Worm (Caenorhabditis elegans) whole organism, L4 larva: ENCODE data around the gene gpc-1.

Source experiments
- F10B5.3 ChIP-seq: sonication (generic microtip); optimal IDR thresholded peaks from 2 replicates; lab custom pipeline; 2016; ENCODE audit warnings: mild to moderate bottlenecking, missing genetic modification characterization, missing compliant biosample characterization
- F44E2.7 ChIP-seq: fragments of 200-800 bp; sonication (Bioruptor generic); IDR thresholded peaks from 2 replicates; pipeline ENCODE4 v2.1.2; 2022; ENCODE audit warnings: missing genetic modification characterization, missing compliant biosample characterization
- Y105C5A.15 ChIP-seq: fragments of 200-800 bp; sonication (Bioruptor generic); IDR thresholded peaks from 2 replicates; pipeline ENCODE4 v1.3.6; 2022; ENCODE audit warnings: missing genetic modification characterization, missing compliant biosample characterization
- Y5F2A.4 ChIP-seq: fragments of 200-800 bp; sonication (Bioruptor generic); optimal IDR thresholded peaks from 2 replicates; lab custom pipeline; 2018; ENCODE audit warnings: mild to moderate bottlenecking, missing genetic modification characterization, missing compliant biosample characterization
- ceh-32 ChIP-seq: sonication (generic microtip); optimal IDR thresholded peaks from 2 replicates; lab custom pipeline; 2016; ENCODE audit warnings: mild to moderate bottlenecking, missing genetic modification characterization, missing compliant biosample characterization; ENCODE audit not compliant: poor library complexity
- ceh-82 ChIP-seq: sonication (generic microtip); optimal IDR thresholded peaks from 2 replicates; lab custom pipeline; 2017; ENCODE audit warnings: missing biosample characterization, missing genetic modification characterization
- cey-2 ChIP-seq: sonication (generic microtip); optimal IDR thresholded peaks from 3 replicates; lab custom pipeline; 2017; ENCODE audit warnings: missing genetic modification characterization, mild to moderate bottlenecking, missing compliant biosample characterization, antibody characterized with exemption, borderline replicate concordance; ENCODE audit not compliant: insufficient read depth
- daf-12 ChIP-seq: fragments of 150-350 bp; optimal IDR thresholded peaks from 2 replicates; lab custom pipeline; 2014; ENCODE audit warnings: missing biosample characterization, missing genetic modification reagents, missing genetic modification characterization
- dmd-6 ChIP-seq: fragments of 200-800 bp; sonication (Bioruptor generic); IDR thresholded peaks from 2 replicates; pipeline ENCODE4 v1.3.6; 2022; ENCODE audit warnings: missing genetic modification reagents, missing genetic modification characterization, missing compliant biosample characterization
- dmd-8 ChIP-seq: fragments of 200-800 bp; sonication (Bioruptor generic); IDR thresholded peaks from 2 replicates; pipeline ENCODE4 v1.3.6; 2022; ENCODE audit warnings: missing genetic modification characterization, missing compliant biosample characterization
- dmd-9 ChIP-seq: fragments of 200-800 bp; sonication (Bioruptor generic); IDR thresholded peaks from 2 replicates; pipeline ENCODE4 v1.3.6; 2022; ENCODE audit warnings: missing genetic modification reagents, missing genetic modification characterization, missing compliant biosample characterization
- dpl-1 ChIP-seq: fragments of 150-350 bp; optimal IDR thresholded peaks from 2 replicates; lab custom pipeline; 2014; ENCODE audit warnings: missing biosample characterization, missing genetic modification reagents, missing genetic modification characterization
- dve-1 ChIP-seq: sonication (generic microtip); optimal IDR thresholded peaks from 2 replicates; lab custom pipeline; 2017; ENCODE audit warnings: antibody characterized with exemption, mild to moderate bottlenecking, missing genetic modification characterization, missing compliant biosample characterization; ENCODE audit not compliant: insufficient read depth
- egl-27 ChIP-seq: sonication (generic microtip); optimal IDR thresholded peaks from 3 replicates; lab custom pipeline; 2017; ENCODE audit warnings: missing biosample characterization, missing genetic modification reagents, missing genetic modification characterization
- egl-43 ChIP-seq: fragments of 200-800 bp; sonication (Bioruptor generic); IDR thresholded peaks from 2 replicates; pipeline ENCODE4 v1.3.6; 2022; ENCODE audit warnings: missing genetic modification reagents, missing genetic modification characterization, missing compliant biosample characterization
- fkh-10 ChIP-seq: fragments of 150-350 bp; optimal IDR thresholded peaks from 2 replicates; lab custom pipeline; 2014; ENCODE audit warnings: missing biosample characterization, missing genetic modification reagents, missing genetic modification characterization
- fos-1 ChIP-seq: fragments of 150-350 bp; optimal IDR thresholded peaks from 2 replicates; lab custom pipeline; 2014; ENCODE audit warnings: missing biosample characterization, missing genetic modification characterization
- gei-8 ChIP-seq: fragments of 200-800 bp; sonication (Bioruptor generic); optimal IDR thresholded peaks from 2 replicates; lab custom pipeline; 2018; ENCODE audit warnings: mild to moderate bottlenecking, missing genetic modification characterization, missing compliant biosample characterization
- hmg-1.1 ChIP-seq: fragments of 200-800 bp; sonication (Bioruptor generic); IDR thresholded peaks from 2 replicates; pipeline ENCODE4 v1.3.6; 2022; ENCODE audit warnings: missing genetic modification reagents, missing genetic modification characterization, missing compliant biosample characterization
- jun-1 ChIP-seq: fragments of 150-350 bp; optimal IDR thresholded peaks from 2 replicates; lab custom pipeline; 2014; ENCODE audit warnings: missing biosample characterization, missing genetic modification reagents, missing genetic modification characterization
- lim-7 ChIP-seq: fragments of 200-800 bp; sonication (Bioruptor generic); IDR thresholded peaks from 2 replicates; pipeline ENCODE4 v1.3.6; 2022; ENCODE audit warnings: missing genetic modification characterization, missing compliant biosample characterization
- lin-1 ChIP-seq: fragments of 200-800 bp; sonication (Bioruptor generic); IDR thresholded peaks from 2 replicates; pipeline ENCODE4 v1.3.6; 2022; ENCODE audit warnings: missing genetic modification reagents, missing genetic modification characterization, missing compliant biosample characterization
- lin-13 ChIP-seq: fragments of 150-350 bp; optimal IDR thresholded peaks from 2 replicates; lab custom pipeline; 2014; ENCODE audit warnings: missing biosample characterization, missing genetic modification reagents, missing genetic modification characterization
- lin-15B ChIP-seq: fragments of 150-350 bp; sonication (generic microtip); optimal IDR thresholded peaks from 3 replicates; lab custom pipeline; 2014; ENCODE audit warnings: missing biosample characterization, missing genetic modification characterization
- lin-38 ChIP-seq: fragments of 200-800 bp; sonication (Bioruptor generic); IDR thresholded peaks from 2 replicates; pipeline ENCODE4 v1.3.6; 2022; ENCODE audit warnings: missing genetic modification reagents, missing genetic modification characterization, missing compliant biosample characterization
- lin-39 ChIP-seq: fragments of 150-350 bp; optimal IDR thresholded peaks from 2 replicates; lab custom pipeline; 2014; ENCODE audit warnings: missing biosample characterization, missing genetic modification reagents, missing genetic modification characterization
- lir-3 ChIP-seq: sonication (generic microtip); optimal IDR thresholded peaks from 2 replicates; lab custom pipeline; 2016; ENCODE audit warnings: mild to moderate bottlenecking, missing genetic modification characterization, missing compliant biosample characterization
- lsy-2 ChIP-seq, 2 experiments: fragments of 150-350 bp in 1 of 2; sonication (generic microtip) in 1 of 2; optimal IDR thresholded peaks; 2 replicates each; lab custom pipeline; 2014 to 2017; ENCODE audit warnings: missing biosample characterization in 2 of 2, missing genetic modification characterization in 2 of 2
- mdl-1 ChIP-seq, 2 experiments: fragments of 150-350 bp in 1 of 2; sonication (generic microtip) in 1 of 2; optimal IDR thresholded peaks; 2 replicates each; lab custom pipeline; 2014 to 2017; ENCODE audit warnings: missing biosample characterization in 2 of 2, missing genetic modification characterization in 2 of 2
- mdt-29 ChIP-seq: fragments of 200-800 bp; sonication (Bioruptor generic); IDR thresholded peaks from 2 replicates; pipeline ENCODE4 v1.3.6; 2022; ENCODE audit warnings: missing genetic modification reagents, missing genetic modification characterization, missing compliant biosample characterization
- mes-2 ChIP-seq: sonication (generic microtip); optimal IDR thresholded peaks from 2 replicates; lab custom pipeline; 2016; ENCODE audit warnings: missing genotype, mild to moderate bottlenecking, missing genetic modification characterization, missing compliant biosample characterization; ENCODE audit not compliant: poor library complexity, severe bottlenecking
- mxl-3 ChIP-seq: fragments of 200-800 bp; sonication (Bioruptor generic); optimal IDR thresholded peaks from 2 replicates; lab custom pipeline; 2018; ENCODE audit warnings: mild to moderate bottlenecking, missing genetic modification characterization, missing compliant biosample characterization
- nhr-10 ChIP-seq: fragments of 150-350 bp; optimal IDR thresholded peaks from 2 replicates; lab custom pipeline; 2014; ENCODE audit warnings: missing biosample characterization, missing genetic modification characterization
- nhr-11 ChIP-seq: fragments of 150-350 bp; optimal IDR thresholded peaks from 2 replicates; lab custom pipeline; 2014; ENCODE audit warnings: missing biosample characterization, missing genetic modification characterization
- nhr-28 ChIP-seq: fragments of 150-350 bp; optimal IDR thresholded peaks from 2 replicates; lab custom pipeline; 2014; ENCODE audit warnings: missing biosample characterization, missing genetic modification characterization
- nhr-6 ChIP-seq: fragments of 150-350 bp; optimal IDR thresholded peaks from 2 replicates; lab custom pipeline; 2014; ENCODE audit warnings: missing biosample characterization, missing genetic modification characterization
- nhr-76 ChIP-seq: fragments of 150-350 bp; optimal IDR thresholded peaks from 2 replicates; lab custom pipeline; 2014; ENCODE audit warnings: missing biosample characterization, missing genetic modification characterization
- php-3 ChIP-seq: fragments of 200-800 bp; sonication (Bioruptor generic); IDR thresholded peaks from 2 replicates; pipeline ENCODE4 v1.3.6; 2022; ENCODE audit warnings: missing genetic modification reagents, missing genetic modification characterization, missing compliant biosample characterization
- pqm-1 ChIP-seq: sonication (generic microtip); optimal IDR thresholded peaks from 2 replicates; lab custom pipeline; 2017; ENCODE audit warnings: missing biosample characterization, missing genetic modification characterization
- set-16 ChIP-seq: fragments of 200-800 bp; sonication (Bioruptor generic); IDR thresholded peaks from 2 replicates; pipeline ENCODE4 v1.3.6; 2022; ENCODE audit warnings: missing genetic modification reagents, missing genetic modification characterization, missing compliant biosample characterization
- snpc-1.2 ChIP-seq: fragments of 200-800 bp; sonication (Bioruptor generic); IDR thresholded peaks from 2 replicates; pipeline ENCODE4 v1.3.6; 2022; ENCODE audit warnings: missing genetic modification reagents, missing genetic modification characterization, missing compliant biosample characterization
- spr-1 ChIP-seq: sonication (generic microtip); optimal IDR thresholded peaks from 2 replicates; lab custom pipeline; 2016; ENCODE audit warnings: mild to moderate bottlenecking, missing genetic modification characterization, missing compliant biosample characterization
- spr-3 ChIP-seq: fragments of 200-800 bp; sonication (Bioruptor generic); optimal IDR thresholded peaks from 2 replicates; lab custom pipeline; 2018; ENCODE audit warnings: mild to moderate bottlenecking, missing genetic modification characterization, missing compliant biosample characterization
- tag-97 ChIP-seq: fragments of 200-800 bp; sonication (Bioruptor generic); IDR thresholded peaks from 2 replicates; pipeline ENCODE4 v1.3.6; 2022; ENCODE audit warnings: missing genetic modification characterization, missing compliant biosample characterization
- tra-1 ChIP-seq: fragments of 200-800 bp; sonication (Bioruptor generic); IDR thresholded peaks from 2 replicates; pipeline ENCODE4 v1.3.6; 2022; ENCODE audit warnings: missing genetic modification reagents, missing genetic modification characterization, missing compliant biosample characterization
- vab-7 ChIP-seq: fragments of 200-800 bp; sonication (Bioruptor generic); IDR thresholded peaks from 2 replicates; pipeline ENCODE4 v1.3.6; 2022; ENCODE audit warnings: missing genetic modification reagents, missing genetic modification characterization, missing compliant biosample characterization
- zfp-2 ChIP-seq: sonication (generic microtip); optimal IDR thresholded peaks from 2 replicates; lab custom pipeline; 2016; ENCODE audit warnings: mild to moderate bottlenecking, missing genetic modification characterization, missing compliant biosample characterization
- ztf-7 ChIP-seq: fragments of 150-350 bp; optimal IDR thresholded peaks from 2 replicates; lab custom pipeline; 2014; ENCODE audit warnings: missing biosample characterization, missing genetic modification characterization

gpc-1 gene

ce11 chrX:12874798-12875342 is 9.9 kb downstream of the gpc-1 start:
- peak; percentile 33; the same call in 1 of the 2 replicates for TF ChIP-seq dmd-6 (GFP tag; lab: Robert Waterston, UW)
- TF ChIP-seq jun-1 = no peak
- no peak for TF ChIP-seq cey-2 (tag; lab: Kevin White, UChicago)
- TF ChIP-seq mxl-3 = peak; percentile 17
- no peak for TF ChIP-seq egl-43 (GFP tag; lab: Robert Waterston, UW)
- no peak for TF ChIP-seq dpl-1 (GFP tag; lab: Kevin White, UChicago)
- no peak for TF ChIP-seq lim-7 (GFP tag; lab: Robert Waterston, UW)
- no peak for TF ChIP-seq lsy-2 (tag; optimal IDR thresholded peaks at IDR 0.05; lab: Kevin White, UChicago)
- peak; percentile 12 for TF ChIP-seq pqm-1 (tag; lab: Kevin White, UChicago)
- no peak for TF ChIP-seq F10B5.3 (tag; lab: Kevin White, UChicago)
- TF ChIP-seq lin-13 (GFP tag; lab: Kevin White, UChicago) = no peak
- TF ChIP-seq nhr-10 (tag; lab: Kevin White, UChicago) = no peak
- no peak for TF ChIP-seq spr-3 (GFP tag; lab: Kevin White, UChicago)
- TF ChIP-seq daf-12 (tag; lab: Kevin White, UChicago) = no peak
- TF ChIP-seq set-16 = no peak
- TF ChIP-seq, all 104 proteins: peak for 3

ce11 chrX:12873688-12874364 is 11.0 kb downstream of the gpc-1 start:
- TF ChIP-seq mdl-1 (tag; optimal IDR thresholded peaks at IDR 0.05; lab: Kevin White, UChicago) (peak in 1 of 2 experiments; percentile 70), lin-15B (no peak), hmg-1.1 (peak; percentile 34; the same call in 1 of the 2 replicates), lir-3 (tag; lab: Kevin White, UChicago) (no peak), nhr-28 (tag; lab: Kevin White, UChicago) (peak; percentile 98), F44E2.7 (GFP tag; lab: Robert Waterston, UW) (no peak), Y105C5A.15 (GFP tag; lab: Robert Waterston, UW) (no peak), gei-8 (GFP tag; lab: Kevin White, UChicago) (no peak), ceh-82 (tag; lab: Kevin White, UChicago) (no peak), snpc-1.2 (no peak), spr-1 (no peak), ceh-32 (no peak), tra-1 (GFP tag; lab: Robert Waterston, UW) (no peak), php-3 (GFP tag; lab: Robert Waterston, UW) (no peak), ztf-7 (tag; lab: Kevin White, UChicago) (peak; percentile 19), egl-27 (tag; lab: Kevin White, UChicago) (no peak), mxl-3 (no peak), pqm-1 (tag; lab: Kevin White, UChicago) (peak; percentile 67), Y5F2A.4 (no peak), lin-13 (GFP tag; lab: Kevin White, UChicago) (no peak), fkh-10 (GFP tag; lab: Kevin White, UChicago) (no peak), mdt-29 (GFP tag; lab: Robert Waterston, UW) (no peak), mes-2 (tag; lab: Kevin White, UChicago) (no peak), zfp-2 (no peak), nhr-6 (tag; lab: Kevin White, UChicago) (no peak), dmd-9 (no peak), fos-1 (peak; percentile 14), nhr-11 (peak; percentile 65), lin-38 (GFP tag; lab: Robert Waterston, UW) (no peak), egl-43 (GFP tag; lab: Robert Waterston, UW) (no peak), lin-1 (GFP tag; lab: Robert Waterston, UW) (peak; percentile 36; the same call in 1 of the 2 replicates), nhr-76 (no peak), lin-39 (tag; lab: Kevin White, UChicago) (no peak), tag-97 (no peak), vab-7 (GFP tag; lab: Robert Waterston, UW) (no peak), dve-1 (tag; lab: Kevin White, UChicago) (peak; percentile 54), dmd-8 (GFP tag; lab: Robert Waterston, UW) (no peak)
